Worm (Caenorhabditis elegans) whole organism, mixed stage, embryonic: ENCODE measurements around the gene F59A6.3.

ENCODE experiments used
- ceh-83 ChIP-seq: fragments of 200-800 bp; sonication (Bioruptor generic); optimal IDR thresholded peaks from 2 replicates; lab custom pipeline; 2018; ENCODE audit warnings: mild to moderate bottlenecking, missing genetic modification characterization, missing compliant biosample characterization
- ces-1 ChIP-seq: fragments of 150-350 bp; optimal IDR thresholded peaks from 2 replicates; lab custom pipeline; 2014; ENCODE audit warnings: missing biosample characterization, missing genetic modification reagents, missing genetic modification characterization
- elt-3 ChIP-seq: fragments of 150-350 bp; optimal IDR thresholded peaks from 2 replicates; lab custom pipeline; 2014; ENCODE audit warnings: missing biosample characterization, missing genetic modification characterization
- hlh-1 ChIP-seq: fragments of 150-350 bp; optimal IDR thresholded peaks from 2 replicates; lab custom pipeline; 2014; ENCODE audit warnings: missing biosample characterization, missing genetic modification reagents, missing genetic modification characterization
- lsy-2 ChIP-seq: fragments of 150-350 bp; optimal IDR thresholded peaks from 2 replicates; lab custom pipeline; 2014; ENCODE audit warnings: missing biosample characterization, missing genetic modification characterization
- nhr-12 ChIP-seq: fragments of 150-350 bp; optimal IDR thresholded peaks from 2 replicates; lab custom pipeline; 2014; ENCODE audit warnings: missing biosample characterization, missing genetic modification characterization
- pha-4 ChIP-seq: fragments of 150-350 bp; optimal IDR thresholded peaks from 2 replicates; lab custom pipeline; 2018; ENCODE audit warnings: missing biosample characterization, missing genetic modification reagents, missing genetic modification characterization
- snpc-4 ChIP-seq: fragments of 150-350 bp; optimal IDR thresholded peaks from 2 replicates; lab custom pipeline; 2014; ENCODE audit warnings: missing biosample characterization, missing genetic modification characterization
- unc-39 ChIP-seq: fragments of 150-350 bp; optimal IDR thresholded peaks from 2 replicates; lab custom pipeline; 2014; ENCODE audit warnings: missing biosample characterization, missing genetic modification characterization
- unc-62 ChIP-seq: fragments of 150-350 bp; optimal IDR thresholded peaks from 2 replicates; lab custom pipeline; 2014; ENCODE audit warnings: missing biosample characterization, missing genetic modification reagents, missing genetic modification characterization

DNA sequence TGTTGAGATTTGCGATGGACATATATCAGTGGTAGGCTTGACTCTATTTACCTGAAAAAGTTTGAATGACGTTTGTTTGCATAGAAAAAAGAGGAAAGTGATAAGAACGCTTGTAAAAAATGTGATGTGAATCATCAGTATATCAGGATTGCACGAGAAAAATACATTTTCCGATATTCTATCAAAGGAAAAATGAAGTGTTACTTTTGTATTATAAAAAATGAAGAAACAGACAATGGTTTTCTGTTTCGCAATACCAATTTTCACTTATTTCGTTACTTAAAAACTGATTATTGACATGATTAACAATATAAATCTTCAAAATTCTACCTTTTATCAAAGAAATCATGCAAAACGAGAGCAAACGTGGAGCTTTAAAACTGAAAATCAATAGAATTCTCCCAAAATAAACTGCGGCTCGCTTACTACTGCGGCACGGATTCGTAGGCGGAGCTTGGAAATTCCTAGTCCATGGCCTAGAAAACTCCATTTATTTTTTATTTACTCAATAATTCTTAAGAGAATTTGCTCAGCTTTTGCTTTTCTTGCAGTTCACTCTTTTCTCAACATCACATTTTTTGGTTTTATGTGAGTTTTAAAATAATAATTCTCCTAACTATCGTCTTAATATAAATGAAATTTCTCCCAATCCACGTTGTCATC, 14.5 kb upstream of the F59A6.3 start, which contains the start of the genes eif-1 and vps-24:
- TF ChIP-seq unc-62 (GFP tag; lab: Kevin White, UChicago) (no peak), snpc-4 (tag; lab: Kevin White, UChicago) (no peak), lsy-2 (tag; lab: Kevin White, UChicago) (peak; percentile 29), ceh-83 (GFP tag; lab: Kevin White, UChicago) (no peak), nhr-12 (tag; lab: Kevin White, UChicago) (no peak), ces-1 (GFP tag; lab: Kevin White, UChicago) (peak; percentile 77), unc-39 (tag; lab: Kevin White, UChicago) (no peak), elt-3 (tag; lab: Kevin White, UChicago) (no peak), pha-4 (tag; lab: Kevin White, UChicago) (no peak), hlh-1 (tag; lab: Kevin White, UChicago) (no peak)
